Fruit fly (Drosophila melanogaster) S2 (cell line): ENCODE measurements around the gene CG4229.

Experiments
- CG8478 ChIP-seq: fragments of >200 bp; optimal IDR thresholded peaks from 2 replicates; lab custom pipeline; 2018
- CTCF ChIP-seq, 2 experiments: fragments of >200 bp; optimal IDR thresholded peaks; 2 replicates each; lab custom pipeline; 2018

DNA sequence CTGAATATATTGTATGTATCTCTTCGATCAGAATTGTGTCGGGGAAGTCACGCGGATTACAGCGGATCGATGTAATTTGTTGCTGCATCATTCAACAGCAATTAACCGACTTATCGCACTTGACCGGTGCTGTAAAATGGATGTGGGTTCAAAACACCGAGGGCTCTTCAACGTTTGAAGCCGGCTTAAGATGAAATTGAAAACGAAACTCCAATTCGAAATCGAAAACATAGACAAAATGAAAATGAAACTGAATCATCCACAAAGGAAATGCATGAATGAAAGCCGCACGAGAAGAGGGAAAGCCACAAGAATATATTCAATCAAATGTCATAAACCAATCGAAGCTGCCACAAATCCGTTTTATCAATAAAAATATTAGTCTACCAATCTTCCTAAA is 10.5 kb upstream of the CG4229 start:
- TF ChIP-seq CG8478 (no peak), CTCF (optimal IDR thresholded peaks at IDR 0.05; lab: Kevin White, UChicago) (no peak)
